Worm (Caenorhabditis elegans): ENCODE measurements around the gene nlp-71.

The nlp-71 gene

DNA sequence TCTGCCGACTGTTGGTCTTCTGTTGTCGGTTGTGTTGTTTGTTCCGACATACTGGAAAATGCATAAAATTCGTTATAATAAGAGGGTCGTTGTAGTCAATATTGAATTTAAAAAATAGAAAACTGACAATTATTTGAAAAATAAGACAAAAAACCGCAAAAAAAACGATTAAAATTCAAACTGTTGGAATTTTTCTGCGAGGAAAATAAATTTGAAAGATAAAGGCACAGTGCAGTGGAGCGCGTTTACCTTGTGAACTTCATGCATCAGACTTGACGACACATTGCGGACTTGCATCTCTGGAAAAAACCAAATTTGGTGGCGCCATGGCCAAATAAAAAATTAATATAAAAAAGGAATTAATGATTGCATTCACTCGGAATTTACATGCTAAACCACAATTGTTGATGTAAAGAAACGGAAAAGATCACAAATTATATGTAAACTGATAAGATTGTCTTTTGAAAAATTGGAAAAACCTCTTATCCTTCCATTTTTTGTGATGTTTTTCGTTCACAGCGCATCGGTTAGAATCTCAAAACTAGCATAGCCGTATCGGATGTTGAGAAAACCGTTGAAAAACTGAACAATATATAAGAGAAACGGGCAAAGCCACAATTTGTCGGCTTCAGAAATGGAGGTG lies 36.8 kb downstream of the nlp-71 start, which contains the start of the genes hrpf-2 and bli-6 (continued):
- TF ChIP-seq mes-2 (tag; optimal IDR thresholded peaks at IDR 0.05; ENCODE audit: poor library complexity, severe bottlenecking) (peak; percentile 81), daf-16 (GFP tag; optimal IDR thresholded peaks at IDR 0.05) (no peak), daf-16 (tag; optimal IDR thresholded peaks at IDR 0.05) (peak; percentile 37), mep-1 (tag; optimal IDR thresholded peaks at IDR 0.05) (peak; percentile 62), lin-39 (tag; optimal IDR thresholded peaks at IDR 0.05) (no peak), F44E2.7 (GFP tag; IDR thresholded peaks at IDR 0.05) (no peak), mxl-2 (GFP tag; conservative IDR thresholded peaks at IDR 0.05) (no peak), hmg-1.1 (GFP tag; IDR thresholded peaks at IDR 0.05) (peak; percentile 40; the same call in 1 of the 2 replicates), daf-19 (GFP tag; conservative IDR thresholded peaks at IDR 0.05) (no peak), nhr-25 (tag; optimal IDR thresholded peaks at IDR 0.05; ENCODE audit: borderline replicate concordance, insufficient read depth) (peak; percentile 24), tag-97 (GFP tag; IDR thresholded peaks at IDR 0.05) (no peak), F37D6.2 (tag; optimal IDR thresholded peaks at IDR 0.05) (no peak), dpl-1 (GFP tag; optimal IDR thresholded peaks at IDR 0.05) (peak; percentile 82), dmd-8 (GFP tag; IDR thresholded peaks at IDR 0.05) (no peak), madf-9 (GFP tag; conservative IDR thresholded peaks at IDR 0.05) (no peak), aly-2 (tag; optimal IDR thresholded peaks at IDR 0.05) (no peak), ztf-11 (tag; optimal IDR thresholded peaks at IDR 0.05) (no peak), daf-12 (tag; optimal IDR thresholded peaks at IDR 0.05) (no peak), ceh-44 (GFP tag; IDR thresholded peaks at IDR 0.05) (no peak), Y5F2A.4 (GFP tag; optimal IDR thresholded peaks at IDR 0.05) (no peak), fos-1 (tag; optimal IDR thresholded peaks at IDR 0.05) (no peak), mdl-1 (tag; optimal IDR thresholded peaks at IDR 0.05) (no peak), sdz-12 (GFP tag; optimal IDR thresholded peaks at IDR 0.05) (no peak), ceh-62 (tag; optimal IDR thresholded peaks at IDR 0.05) (no peak), unc-130 (GFP tag; optimal IDR thresholded peaks at IDR 0.05) (no peak), ama-1 (optimal IDR thresholded peaks at IDR 0.05) (no peak), nhr-6 (tag; optimal IDR thresholded peaks at IDR 0.05) (peak; percentile 60)

ce11 chrIV:6373721-6374120 lies 39.7 kb downstream of the nlp-71 start:
- TF ChIP-seq Y75B8A.6 (GFP tag; IDR thresholded peaks at IDR 0.05), result no peak
- TF ChIP-seq madf-5 (GFP tag; IDR thresholded peaks at IDR 0.05), result no peak
- TF ChIP-seq dmd-8 (GFP tag; IDR thresholded peaks at IDR 0.05), result 0 out of 2 replicates have a peak, but pooled peaks have one; percentile 37
- 0 out of 2 replicates have a peak, but pooled peaks have one; percentile 5 for TF ChIP-seq vab-7 (GFP tag; IDR thresholded peaks at IDR 0.05)
- no peak for TF ChIP-seq tag-97 (GFP tag; IDR thresholded peaks at IDR 0.05)
- peak; percentile 52 for TF ChIP-seq set-16 (GFP tag; IDR thresholded peaks at IDR 0.05)
- TF ChIP-seq ceh-82 (tag; optimal IDR thresholded peaks at IDR 0.05), result no peak
- TF ChIP-seq zip-11 (GFP tag; IDR thresholded peaks at IDR 0.05), result no peak
- no peak for TF ChIP-seq daf-19 (GFP tag; conservative IDR thresholded peaks at IDR 0.05)
- TF ChIP-seq sdz-12 (GFP tag; optimal IDR thresholded peaks at IDR 0.05), result no peak

DNA sequence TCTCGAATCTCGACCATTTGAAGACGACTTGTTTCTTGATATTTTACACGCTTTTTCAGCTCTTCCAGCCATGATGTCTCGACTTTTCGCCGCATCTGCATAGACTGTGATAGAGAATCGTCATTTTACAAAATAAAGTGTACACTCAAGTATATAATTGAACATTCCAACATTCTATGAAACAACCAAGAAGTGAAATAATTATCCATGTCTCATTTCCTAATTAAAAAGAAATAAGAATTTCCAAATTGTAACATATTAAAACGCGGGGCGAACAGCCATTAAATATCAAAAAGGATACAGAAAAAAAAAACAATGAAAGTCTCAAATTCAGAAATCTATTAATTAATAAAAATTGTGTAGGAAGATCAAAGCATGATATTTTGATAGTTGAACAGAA lies 40.4 kb downstream of the nlp-71 start, which contains the start of gene smg-3:
smg-3 (minus strand) TSS at position 101 of the 400 bp plus-strand sequence.
- TF ChIP-seq jun-1 (tag; optimal IDR thresholded peaks at IDR 0.05), result no peak
- no peak for TF ChIP-seq F49E8.2 (tag; optimal IDR thresholded peaks at IDR 0.05; ENCODE audit: borderline replicate concordance)
- TF ChIP-seq duxl-1 (tag; optimal IDR thresholded peaks at IDR 0.05; ENCODE audit: poor library complexity), result no peak
- no peak for TF ChIP-seq hif-1 (tag; optimal IDR thresholded peaks at IDR 0.05)
- TF ChIP-seq hlh-11 (tag; optimal IDR thresholded peaks at IDR 0.05), result no peak
- TF ChIP-seq arid-1 (GFP tag; conservative IDR thresholded peaks at IDR 0.05), result no peak
- no peak for TF ChIP-seq nhr-76 (tag; optimal IDR thresholded peaks at IDR 0.05)
- TF ChIP-seq snpc-1.2 (GFP tag; IDR thresholded peaks at IDR 0.05), result no peak
- TF ChIP-seq nhr-102 (tag; optimal IDR thresholded peaks at IDR 0.05), result no peak
- no peak for TF ChIP-seq daf-19 (GFP tag; conservative IDR thresholded peaks at IDR 0.05)
- TF ChIP-seq nhr-28 (tag; optimal IDR thresholded peaks at IDR 0.05), result no peak
- TF ChIP-seq madf-9 (GFP tag; conservative IDR thresholded peaks at IDR 0.05), result no peak
- TF ChIP-seq hlh-30 (tag; optimal IDR thresholded peaks at IDR 0.05; ENCODE audit: insufficient read depth), result no peak
- TF ChIP-seq zag-1 (tag; optimal IDR thresholded peaks at IDR 0.05), result no peak
- TF ChIP-seq fos-1 (tag; optimal IDR thresholded peaks at IDR 0.05), result no peak
- TF ChIP-seq lir-3 (tag; optimal IDR thresholded peaks at IDR 0.05), result no peak
- no peak for TF ChIP-seq mes-2 (tag; optimal IDR thresholded peaks at IDR 0.05; ENCODE audit: poor library complexity, severe bottlenecking)
- TF ChIP-seq ceh-82 (tag; optimal IDR thresholded peaks at IDR 0.05), result no peak
- no peak for TF ChIP-seq unc-62 (GFP tag; optimal IDR thresholded peaks at IDR 0.05 in 1 of 2)
- no peak for TF ChIP-seq unc-62 (tag; optimal IDR thresholded peaks at IDR 0.05)

Measured in whole organism, L4 larva.